Worm (Caenorhabditis elegans): ENCODE data around the gene alh-8.

- TF ChIP-seq alr-1 (tag; optimal IDR thresholded peaks at IDR 0.05) (no peak), egl-27 (tag; optimal IDR thresholded peaks at IDR 0.05) (no peak), snpc-4 (tag; optimal IDR thresholded peaks at IDR 0.05) (no peak), nhr-11 (tag; optimal IDR thresholded peaks at IDR 0.05) (no peak), zag-1 (tag; optimal IDR thresholded peaks at IDR 0.05) (no peak), R02D3.7 (tag; optimal IDR thresholded peaks at IDR 0.05) (no peak), ama-1 (optimal IDR thresholded peaks at IDR 0.05) (peak; percentile 23), F13H6.1 (tag; optimal IDR thresholded peaks at IDR 0.05) (no peak), lin-39 (tag; optimal IDR thresholded peaks at IDR 0.05) (no peak), nhr-10 (tag; optimal IDR thresholded peaks at IDR 0.05) (no peak), elt-3 (tag; optimal IDR thresholded peaks at IDR 0.05) (no peak), fos-1 (tag; optimal IDR thresholded peaks at IDR 0.05) (no peak)
Measured at ce11 chrII:11729757-11730535, 1.1 kb downstream of the alh-8 start.

Data from whole organism, L2 larva.